Fruit fly (Drosophila melanogaster): ENCODE measurements around the gene CG31689.

CG31689 gene

DNA sequence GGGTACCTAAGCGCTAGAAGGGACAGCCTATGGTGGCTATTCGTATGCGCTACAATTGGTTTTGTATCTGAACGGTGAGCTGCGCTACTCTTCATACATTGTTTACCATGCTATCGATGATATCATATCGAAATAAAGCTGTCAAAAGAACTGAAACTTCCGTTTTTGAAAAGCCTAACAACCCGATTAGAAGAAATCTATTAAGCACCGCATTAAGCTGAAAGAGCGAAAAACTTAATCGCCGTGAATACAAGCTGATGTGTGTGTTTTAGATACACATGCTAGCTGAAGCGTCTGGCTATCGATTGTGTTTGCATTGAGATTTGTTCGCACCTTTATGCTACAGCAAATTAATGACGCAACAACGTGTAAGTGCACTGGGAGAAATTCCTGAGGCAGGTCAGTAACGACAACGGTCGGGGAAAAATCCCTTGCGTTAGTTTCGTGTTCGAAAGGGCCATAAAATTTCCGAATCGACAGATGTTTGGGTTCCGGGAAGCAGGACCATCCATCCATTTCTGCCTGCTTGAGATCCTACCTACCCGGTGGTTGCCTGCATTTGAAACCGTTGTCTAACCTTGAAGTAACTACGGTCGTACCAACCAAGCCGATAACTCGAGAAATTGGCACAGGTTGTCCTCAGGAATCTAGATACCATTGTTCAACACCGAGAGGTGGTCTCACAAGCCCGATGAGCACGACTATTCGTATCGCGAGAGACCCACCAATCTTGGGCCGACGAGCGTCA, 25.0 kb downstream of the CG31689 start (continued):
- TF ChIP-seq shn (GFP tag; optimal IDR thresholded peaks at IDR 0.05): peak; percentile 72
- no peak for TF ChIP-seq BEAF-32 (GFP tag; optimal IDR thresholded peaks at IDR 0.05)
- TF ChIP-seq CG11723 (GFP tag; optimal IDR thresholded peaks at IDR 0.05): peak; percentile 13
- no peak for TF ChIP-seq chm (GFP tag; IDR thresholded peaks at IDR 0.05)
- no peak for TF ChIP-seq CG11695 (GFP tag; IDR thresholded peaks at IDR 0.05)
- peak; percentile 76 for TF ChIP-seq CG34376 (GFP tag; optimal IDR thresholded peaks at IDR 0.05)
- TF ChIP-seq Hr78 (GFP tag; optimal IDR thresholded peaks at IDR 0.05): peak in 1 of 2 experiments; percentile 49
- peak; percentile 5 for TF ChIP-seq CG13123 (GFP tag; optimal IDR thresholded peaks at IDR 0.05)
- peak; percentile 75 for TF ChIP-seq HLH54F (GFP tag; optimal IDR thresholded peaks at IDR 0.05)
- peak; percentile 56 for TF ChIP-seq CG16815 (GFP tag; optimal IDR thresholded peaks at IDR 0.05)
- peak; percentile 60 for TF ChIP-seq repo (GFP tag; optimal IDR thresholded peaks at IDR 0.05)
- peak; percentile 50 for TF ChIP-seq en (GFP tag; optimal IDR thresholded peaks at IDR 0.05)
- peak; percentile 34 for TF ChIP-seq CG9797 (GFP tag; optimal IDR thresholded peaks at IDR 0.05)
- TF ChIP-seq CG31388 (GFP tag; optimal IDR thresholded peaks at IDR 0.05): no peak
- peak; percentile 77 for TF ChIP-seq schlank (tag; optimal IDR thresholded peaks at IDR 0.05)
- peak; percentile 72 for TF ChIP-seq CG9876 (GFP tag; optimal IDR thresholded peaks at IDR 0.05)
- no peak for TF ChIP-seq CG11560 (tag; IDR thresholded peaks at IDR 0.05)
- no peak for TF ChIP-seq CG5953 (GFP tag; IDR thresholded peaks at IDR 0.05)
- no peak for TF ChIP-seq Elba2 (GFP tag; optimal IDR thresholded peaks at IDR 0.05)
- TF ChIP-seq run (tag; optimal IDR thresholded peaks at IDR 0.05): no peak
- TF ChIP-seq dimm (GFP tag; IDR thresholded peaks at IDR 0.05): no peak
- peak; percentile 76 for TF ChIP-seq gcm2 (GFP tag; optimal IDR thresholded peaks at IDR 0.05)
- peak; percentile 84 for TF ChIP-seq CG11504 (tag; optimal IDR thresholded peaks at IDR 0.05)
- TF ChIP-seq mam (GFP tag; optimal IDR thresholded peaks at IDR 0.05): peak; percentile 83
- peak; percentile 63 for TF ChIP-seq CG12659 (GFP tag; optimal IDR thresholded peaks at IDR 0.05)
- TF ChIP-seq CG17359 (tag; optimal IDR thresholded peaks at IDR 0.05): peak; percentile 84
- TF ChIP-seq knrl (GFP tag; IDR thresholded peaks at IDR 0.05; ENCODE audit: partially characterized antibody): no peak
- no peak for TF ChIP-seq CG7271 (tag; optimal IDR thresholded peaks at IDR 0.05)
- no peak for TF ChIP-seq CG6791 (GFP tag; IDR thresholded peaks at IDR 0.05; ENCODE audit: partially characterized antibody)
- TF ChIP-seq hb (GFP tag; IDR thresholded peaks at IDR 0.05; ENCODE audit: partially characterized antibody): no peak
- TF ChIP-seq tap (tag; optimal IDR thresholded peaks at IDR 0.05): peak; percentile 77
- no peak for TF ChIP-seq br (optimal IDR thresholded peaks at IDR 0.05)
- no peak for TF ChIP-seq danr (GFP tag; IDR thresholded peaks at IDR 0.05)
- TF ChIP-seq CG4730 (GFP tag; IDR thresholded peaks at IDR 0.05): no peak
- TF ChIP-seq BtbVII (GFP tag; optimal IDR thresholded peaks at IDR 0.05): peak; percentile 88
- TF ChIP-seq sim (GFP tag; IDR thresholded peaks at IDR 0.05): no peak
- TF ChIP-seq Dad (GFP tag; optimal IDR thresholded peaks at IDR 0.05): peak; percentile 78
- TF ChIP-seq CG42726 (GFP tag; IDR thresholded peaks at IDR 0.05; ENCODE audit: partially characterized antibody): no peak
- TF ChIP-seq gsb (GFP tag; IDR thresholded peaks at IDR 0.05): no peak
- no peak for TF ChIP-seq Bgb (GFP tag; IDR thresholded peaks at IDR 0.05; ENCODE audit: partially characterized antibody)
- no peak for TF ChIP-seq CG17328 (GFP tag; IDR thresholded peaks at IDR 0.05)
- TF ChIP-seq h (optimal IDR thresholded peaks at IDR 0.05): no peak
- TF ChIP-seq abd-A (tag; optimal IDR thresholded peaks at IDR 0.05): peak; percentile 94
- peak; percentile 35 for TF ChIP-seq Nf-YB (GFP tag; optimal IDR thresholded peaks at IDR 0.05)
- peak; percentile 66 for TF ChIP-seq CG12104 (GFP tag; optimal IDR thresholded peaks at IDR 0.05)
- peak; percentile 2 for TF ChIP-seq nom (GFP tag; optimal IDR thresholded peaks at IDR 0.05)
- TF ChIP-seq lmd (GFP tag; IDR thresholded peaks at IDR 0.05): no peak
- no peak for TF ChIP-seq Mad (GFP tag; optimal IDR thresholded peaks at IDR 0.05)
- TF ChIP-seq bcd (GFP tag; optimal IDR thresholded peaks at IDR 0.05): peak; percentile 85
- peak; percentile 55 for TF ChIP-seq CG3163 (GFP tag; optimal IDR thresholded peaks at IDR 0.05)

All from whole organism, embryonic.